3 worm cellular contexts compared by ENCODE assay signal in genomic region chrIII:5853240-5853639, ce11.
TF ChIP-seq lines count a peak whose summit lies in the region.

Gene ddx-23, minus strand, starts transcription at chrIII:5853269.

TF ChIP-seq in whole organism, L1 larva, 84 proteins besides CTCF, POLR2A, EP300 and RAD21 (continued from another document):
- TF ChIP-seq xbp-1 (tag; optimal IDR thresholded peaks at IDR 0.05; lab: Kevin White, UChicago) (peak; percentile 16), blmp-1 (tag; optimal IDR thresholded peaks at IDR 0.05; lab: Kevin White, UChicago) (no peak), unc-30 (tag; optimal IDR thresholded peaks at IDR 0.05; lab: Kevin White, UChicago) (no peak), mab-9 (GFP tag; IDR thresholded peaks at IDR 0.05; lab: Robert Waterston, UW) (0 out of 2 replicates have a peak, but pooled peaks have one; percentile 6), nhr-12 (tag; optimal IDR thresholded peaks at IDR 0.05; lab: Kevin White, UChicago) (no peak), Y116A8C.19 (tag; optimal IDR thresholded peaks at IDR 0.05; lab: Kevin White, UChicago; ENCODE audit: borderline replicate concordance) (no peak), aha-1 (tag; optimal IDR thresholded peaks at IDR 0.05; lab: Kevin White, UChicago) (no peak), rnt-1 (tag; optimal IDR thresholded peaks at IDR 0.05; lab: Kevin White, UChicago) (peak; percentile 9), nhr-20 (tag; optimal IDR thresholded peaks at IDR 0.05; lab: Kevin White, UChicago) (peak; percentile 38), fkh-10 (GFP tag; optimal IDR thresholded peaks at IDR 0.05; lab: Kevin White, UChicago) (no peak), snu-23 (GFP tag; optimal IDR thresholded peaks at IDR 0.05; lab: Kevin White, UChicago) (peak; percentile 38), ceh-90 (tag; optimal IDR thresholded peaks at IDR 0.05; lab: Kevin White, UChicago) (no peak), lir-3 (tag; optimal IDR thresholded peaks at IDR 0.05; lab: Kevin White, UChicago; ENCODE audit: poor library complexity) (peak; percentile 1), nhr-28 (tag; optimal IDR thresholded peaks at IDR 0.05; lab: Kevin White, UChicago) (no peak), mep-1 (tag; optimal IDR thresholded peaks at IDR 0.05; lab: Kevin White, UChicago) (peak; percentile 29), aly-2 (tag; optimal IDR thresholded peaks at IDR 0.05; lab: Kevin White, UChicago) (peak; percentile 70), nhr-237 (tag; optimal IDR thresholded peaks at IDR 0.05; lab: Kevin White, UChicago) (no peak), fos-1 (tag; optimal IDR thresholded peaks at IDR 0.05; lab: Kevin White, UChicago) (no peak), ztf-4 (tag; optimal IDR thresholded peaks at IDR 0.05; lab: Kevin White, UChicago) (peak; percentile 45)

TF ChIP-seq in whole organism, L4 larva, 104 proteins besides CTCF, POLR2A, EP300 and RAD21 (continued from another document):
- TF ChIP-seq hif-1 (tag; optimal IDR thresholded peaks at IDR 0.05; lab: Kevin White, UChicago) (no peak), lsy-2 (tag; optimal IDR thresholded peaks at IDR 0.05; lab: Kevin White, UChicago) (peak in 1 of 2 experiments; percentile 71), F10B5.3 (tag; optimal IDR thresholded peaks at IDR 0.05; lab: Kevin White, UChicago) (no peak), Y5F2A.4 (GFP tag; optimal IDR thresholded peaks at IDR 0.05; lab: Kevin White, UChicago) (peak; percentile 22), ctbp-1 (GFP tag; IDR thresholded peaks at IDR 0.05; lab: Robert Waterston, UW) (no peak), egl-27 (tag; optimal IDR thresholded peaks at IDR 0.05; lab: Kevin White, UChicago) (no peak), dve-1 (tag; optimal IDR thresholded peaks at IDR 0.05; lab: Kevin White, UChicago; ENCODE audit: insufficient read depth) (peak; percentile 32), snpc-4 (tag; optimal IDR thresholded peaks at IDR 0.05; lab: Kevin White, UChicago) (no peak), unc-39 (tag; optimal IDR thresholded peaks at IDR 0.05; lab: Kevin White, UChicago) (no peak), set-16 (GFP tag; IDR thresholded peaks at IDR 0.05; lab: Robert Waterston, UW) (no peak), ama-1 (optimal IDR thresholded peaks at IDR 0.05; lab: Kevin White, UChicago) (peak; percentile 78), spr-3 (GFP tag; optimal IDR thresholded peaks at IDR 0.05; lab: Kevin White, UChicago) (no peak), dmd-8 (GFP tag; IDR thresholded peaks at IDR 0.05; lab: Robert Waterston, UW) (no peak), zfp-3 (GFP tag; conservative IDR thresholded peaks at IDR 0.05; lab: Robert Waterston, UW) (peak; percentile 65), dmd-9 (GFP tag; IDR thresholded peaks at IDR 0.05; lab: Robert Waterston, UW) (no peak), hlh-30 (tag; optimal IDR thresholded peaks at IDR 0.05; lab: Kevin White, UChicago; ENCODE audit: insufficient read depth) (peak; percentile 23), F44E2.7 (GFP tag; IDR thresholded peaks at IDR 0.05; lab: Robert Waterston, UW) (no peak), snpc-1.2 (GFP tag; IDR thresholded peaks at IDR 0.05; lab: Robert Waterston, UW) (peak; percentile 27; the same call in 1 of the 2 replicates), ceh-32 (tag; optimal IDR thresholded peaks at IDR 0.05; lab: Kevin White, UChicago; ENCODE audit: poor library complexity) (no peak), nhr-102 (tag; optimal IDR thresholded peaks at IDR 0.05; lab: Kevin White, UChicago) (peak; percentile 36), unc-130 (GFP tag; optimal IDR thresholded peaks at IDR 0.05; lab: Kevin White, UChicago) (no peak), mdl-1 (tag; optimal IDR thresholded peaks at IDR 0.05; lab: Kevin White, UChicago) (no peak), gei-8 (GFP tag; optimal IDR thresholded peaks at IDR 0.05; lab: Kevin White, UChicago) (no peak), lin-38 (GFP tag; IDR thresholded peaks at IDR 0.05; lab: Robert Waterston, UW) (peak; percentile 75), php-3 (GFP tag; IDR thresholded peaks at IDR 0.05; lab: Robert Waterston, UW) (no peak), fos-1 (tag; optimal IDR thresholded peaks at IDR 0.05; lab: Kevin White, UChicago) (no peak), nhr-237 (tag; optimal IDR thresholded peaks at IDR 0.05; lab: Kevin White, UChicago) (no peak), zip-11 (GFP tag; IDR thresholded peaks at IDR 0.05; lab: Robert Waterston, UW) (no peak), nhr-111 (GFP tag; optimal IDR thresholded peaks at IDR 0.05; lab: Kevin White, UChicago) (no peak), daf-19 (GFP tag; conservative IDR thresholded peaks at IDR 0.05; lab: Robert Waterston, UW) (0 out of 2 replicates have a peak, but pooled peaks have one; percentile 13), madf-9 (GFP tag; conservative IDR thresholded peaks at IDR 0.05; lab: Robert Waterston, UW) (no peak), lin-1 (GFP tag; IDR thresholded peaks at IDR 0.05; lab: Robert Waterston, UW) (no peak), pqm-1 (tag; optimal IDR thresholded peaks at IDR 0.05; lab: Kevin White, UChicago) (no peak)

TF ChIP-seq in whole organism, young adult, 124 proteins besides CTCF, POLR2A, EP300 and RAD21 (continued from another document):
- 0 out of 2 replicates have a peak, but pooled peaks have one; percentile 37 for TF ChIP-seq pbrm-1 (GFP tag; IDR thresholded peaks at IDR 0.05; lab: Robert Waterston, UW)
- TF ChIP-seq mel-28 (tag; optimal IDR thresholded peaks at IDR 0.05; lab: Kevin White, UChicago; ENCODE audit: borderline replicate concordance), result no peak
- no peak for TF ChIP-seq lag-1 (GFP tag; IDR thresholded peaks at IDR 0.05; lab: Robert Waterston, UW)
- TF ChIP-seq lin-54 (GFP tag; optimal IDR thresholded peaks at IDR 0.05; lab: Kevin White, UChicago), result peak; percentile 35
- TF ChIP-seq egrh-3 (GFP tag; IDR thresholded peaks at IDR 0.05; lab: Robert Waterston, UW), result no peak
- TF ChIP-seq attf-5 (GFP tag; optimal IDR thresholded peaks at IDR 0.05; lab: Kevin White, UChicago), result peak; percentile 9
- TF ChIP-seq madf-10 (tag; optimal IDR thresholded peaks at IDR 0.05; lab: Kevin White, UChicago), result no peak
- TF ChIP-seq snpc-1.3 (tag; optimal IDR thresholded peaks at IDR 0.05; lab: Kevin White, UChicago; ENCODE audit: insufficient read depth), result no peak
- TF ChIP-seq nhr-120 (GFP tag; IDR thresholded peaks at IDR 0.05; lab: Robert Waterston, UW), result no peak
- TF ChIP-seq lsl-1 (GFP tag; optimal IDR thresholded peaks at IDR 0.05; lab: Kevin White, UChicago), result peak; percentile 37
- no peak for TF ChIP-seq lir-1 (GFP tag; conservative IDR thresholded peaks at IDR 0.05; lab: Robert Waterston, UW)
- TF ChIP-seq dpl-1 (GFP tag; optimal IDR thresholded peaks at IDR 0.05; lab: Kevin White, UChicago), result peak; percentile 8
- no peak for TF ChIP-seq attf-6 (GFP tag; IDR thresholded peaks at IDR 0.05; lab: Robert Waterston, UW)
- no peak for TF ChIP-seq madf-8 (GFP tag; conservative IDR thresholded peaks at IDR 0.05; lab: Robert Waterston, UW)
- TF ChIP-seq mes-4 (tag; optimal IDR thresholded peaks at IDR 0.05; lab: Kevin White, UChicago), result no peak
- TF ChIP-seq rec-8 (tag; optimal IDR thresholded peaks at IDR 0.05; lab: Kevin White, UChicago), result no peak
- TF ChIP-seq zfh-2 (GFP tag; conservative IDR thresholded peaks at IDR 0.05; lab: Robert Waterston, UW), result no peak
- no peak for TF ChIP-seq fkh-3 (tag; optimal IDR thresholded peaks at IDR 0.05; lab: Kevin White, UChicago)
- TF ChIP-seq hlh-12 (tag; optimal IDR thresholded peaks at IDR 0.05; lab: Kevin White, UChicago), result peak; percentile 28
- no peak for TF ChIP-seq aptf-2 (GFP tag; conservative IDR thresholded peaks at IDR 0.05; lab: Robert Waterston, UW)
- TF ChIP-seq die-1 (tag; optimal IDR thresholded peaks at IDR 0.05; lab: Kevin White, UChicago), result no peak
- 0 out of 2 replicates have a peak, but pooled peaks have one; percentile 58 for TF ChIP-seq nfyb-1 (GFP tag; IDR thresholded peaks at IDR 0.05; lab: Robert Waterston, UW)
- no peak for TF ChIP-seq nfya-1 (tag; optimal IDR thresholded peaks at IDR 0.05; lab: Kevin White, UChicago; ENCODE audit: borderline replicate concordance, insufficient read depth)
- no peak for TF ChIP-seq Y53F4B.3 (GFP tag; IDR thresholded peaks at IDR 0.05; lab: Robert Waterston, UW)
- no peak for TF ChIP-seq ceh-40 (GFP tag; IDR thresholded peaks at IDR 0.05; lab: Robert Waterston, UW)
- TF ChIP-seq F37B4.10 (GFP tag; IDR thresholded peaks at IDR 0.05; lab: Robert Waterston, UW), result no peak
- peak in 1 of 3 experiments; percentile 61 for TF ChIP-seq lin-35 (GFP tag; optimal IDR thresholded peaks at IDR 0.05; lab: Kevin White, UChicago)
- TF ChIP-seq hmg-20 (GFP tag; IDR thresholded peaks at IDR 0.05; lab: Robert Waterston, UW), result no peak
- TF ChIP-seq ztf-22 (GFP tag; optimal IDR thresholded peaks at IDR 0.05; lab: Kevin White, UChicago), result no peak
- TF ChIP-seq F10E7.11 (tag; optimal IDR thresholded peaks at IDR 0.05; lab: Kevin White, UChicago), result peak; percentile 58
- no peak for TF ChIP-seq Y79H2A.3 (GFP tag; conservative IDR thresholded peaks at IDR 0.05; lab: Robert Waterston, UW)
- TF ChIP-seq cebp-2 (GFP tag; IDR thresholded peaks at IDR 0.05; lab: Robert Waterston, UW), result no peak
- TF ChIP-seq mcd-1 (GFP tag; IDR thresholded peaks at IDR 0.05; lab: Robert Waterston, UW), result no peak
